Worm (Caenorhabditis elegans): Measurements from ENCODE around the gene lys-8.

lys-8 gene

DNA sequence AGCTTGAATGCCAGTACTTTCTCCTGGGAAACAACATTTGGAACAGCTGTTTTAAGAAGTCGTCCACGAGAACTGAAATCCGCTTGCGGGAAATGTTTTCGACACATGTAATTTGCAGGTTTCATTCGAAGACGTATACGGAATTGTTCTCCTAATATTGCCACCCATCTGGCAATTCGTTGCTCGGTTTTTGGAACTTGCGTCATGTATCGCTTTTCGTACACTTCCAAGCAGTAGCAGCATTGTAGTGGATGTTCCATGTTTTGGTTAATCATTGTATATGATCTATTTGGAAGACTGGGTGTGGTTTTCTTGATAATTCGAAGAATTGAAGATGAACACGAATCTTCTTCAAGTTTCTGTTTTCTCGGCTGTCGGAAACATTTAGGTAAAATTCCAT lies 1.8 kb downstream of the lys-8 start:
- TF ChIP-seq efl-3 (GFP tag; optimal IDR thresholded peaks at IDR 0.05) (no peak), sox-4 (tag; optimal IDR thresholded peaks at IDR 0.05) (no peak), blmp-1 (tag; optimal IDR thresholded peaks at IDR 0.05) (no peak), ceh-63 (GFP tag; optimal IDR thresholded peaks at IDR 0.05) (no peak), unc-30 (tag; optimal IDR thresholded peaks at IDR 0.05) (no peak), lin-14 (GFP tag; optimal IDR thresholded peaks at IDR 0.05) (no peak), pag-3 (tag; optimal IDR thresholded peaks at IDR 0.05; ENCODE audit: borderline replicate concordance, insufficient read depth) (no peak), alr-1 (tag; optimal IDR thresholded peaks at IDR 0.05; ENCODE audit: borderline replicate concordance) (no peak), vab-15 (tag; optimal IDR thresholded peaks at IDR 0.05) (no peak), mef-2 (tag; optimal IDR thresholded peaks at IDR 0.05) (no peak), lin-13 (GFP tag; optimal IDR thresholded peaks at IDR 0.05) (no peak), unc-130 (tag; optimal IDR thresholded peaks at IDR 0.05) (no peak), hlh-4 (tag; optimal IDR thresholded peaks at IDR 0.05) (no peak), nhr-90 (tag; optimal IDR thresholded peaks at IDR 0.05; ENCODE audit: poor library complexity) (no peak)

DNA sequence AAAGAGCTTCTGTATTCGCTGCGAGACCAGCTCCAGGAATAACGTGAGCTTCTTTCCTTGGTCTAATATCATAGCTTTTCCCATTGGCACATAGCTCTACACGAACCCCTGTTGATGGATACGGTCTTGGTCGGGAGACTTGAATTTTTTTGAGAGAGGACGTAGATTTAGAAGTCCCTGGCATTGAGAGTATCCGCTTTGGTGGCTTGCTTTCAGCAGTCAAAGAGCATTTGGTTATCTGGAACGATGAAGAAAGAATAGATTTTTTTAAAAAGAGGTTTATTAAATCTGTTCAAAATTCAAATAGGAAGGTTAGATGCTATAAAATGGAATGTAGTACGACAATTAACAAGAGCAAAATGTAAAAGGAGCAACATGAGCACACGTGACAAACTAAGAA lies 3.7 kb downstream of the lys-8 start, which contains the start of gene C17G10.13:
Gene C17G10.13 (minus strand): TSS at position 101 of the 400 bp plus-strand sequence.
- no peak for TF ChIP-seq Y116A8C.19 (tag; optimal IDR thresholded peaks at IDR 0.05; ENCODE audit: borderline replicate concordance)
- TF ChIP-seq elt-2 (tag; optimal IDR thresholded peaks at IDR 0.05), result no peak
- TF ChIP-seq ets-5 (GFP tag; IDR thresholded peaks at IDR 0.05), result no peak
- TF ChIP-seq nhr-84 (tag; optimal IDR thresholded peaks at IDR 0.05), result no peak
- TF ChIP-seq unc-62 (GFP tag; optimal IDR thresholded peaks at IDR 0.05), result no peak
- no peak for TF ChIP-seq zag-1 (tag; optimal IDR thresholded peaks at IDR 0.05)
- no peak for TF ChIP-seq nhr-47 (tag; optimal IDR thresholded peaks at IDR 0.05)
- TF ChIP-seq blmp-1 (tag; optimal IDR thresholded peaks at IDR 0.05), result no peak
- TF ChIP-seq alr-1 (tag; optimal IDR thresholded peaks at IDR 0.05; ENCODE audit: borderline replicate concordance), result no peak
- no peak for TF ChIP-seq C34B4.2 (tag; optimal IDR thresholded peaks at IDR 0.05)
- TF ChIP-seq nhr-19 (GFP tag; conservative IDR thresholded peaks at IDR 0.05), result no peak
- no peak for TF ChIP-seq unc-86 (tag; optimal IDR thresholded peaks at IDR 0.05)
- TF ChIP-seq egl-13 (tag; optimal IDR thresholded peaks at IDR 0.05), result no peak
- no peak for TF ChIP-seq ztf-11 (tag; optimal IDR thresholded peaks at IDR 0.05)

DNA sequence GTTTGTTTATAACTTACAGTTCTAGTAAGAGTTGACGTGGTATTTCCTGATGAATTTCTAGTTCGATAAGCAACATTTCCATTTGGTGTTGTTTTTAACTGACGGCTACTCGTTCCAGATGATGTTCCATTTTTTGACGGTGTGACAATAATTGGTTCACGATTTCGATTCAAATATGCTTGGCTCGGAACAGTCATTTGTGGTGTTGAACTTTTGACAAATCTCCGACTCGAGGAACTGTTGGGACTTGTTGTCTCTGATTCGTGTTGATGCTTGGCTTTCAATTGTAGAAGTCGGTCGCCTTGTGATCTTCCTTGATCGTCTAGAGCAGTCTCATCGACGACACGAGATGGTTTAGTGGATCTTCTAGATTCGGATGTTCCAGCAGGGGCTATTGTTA lies 5.6 kb downstream of the lys-8 start:
- no peak for TF ChIP-seq pax-3 (tag; optimal IDR thresholded peaks at IDR 0.05)
- TF ChIP-seq nhr-85 (tag), result peak; percentile 52
- no peak for TF ChIP-seq egl-27 (tag; optimal IDR thresholded peaks at IDR 0.05)
- TF ChIP-seq ets-5 (GFP tag; IDR thresholded peaks at IDR 0.05), result no peak
- TF ChIP-seq efl-1 (optimal IDR thresholded peaks at IDR 0.05), result no peak
- TF ChIP-seq efl-1 (GFP tag; optimal IDR thresholded peaks at IDR 0.05 in 1 of 2), result peak in 1 of 2 experiments; percentile 82

DNA sequence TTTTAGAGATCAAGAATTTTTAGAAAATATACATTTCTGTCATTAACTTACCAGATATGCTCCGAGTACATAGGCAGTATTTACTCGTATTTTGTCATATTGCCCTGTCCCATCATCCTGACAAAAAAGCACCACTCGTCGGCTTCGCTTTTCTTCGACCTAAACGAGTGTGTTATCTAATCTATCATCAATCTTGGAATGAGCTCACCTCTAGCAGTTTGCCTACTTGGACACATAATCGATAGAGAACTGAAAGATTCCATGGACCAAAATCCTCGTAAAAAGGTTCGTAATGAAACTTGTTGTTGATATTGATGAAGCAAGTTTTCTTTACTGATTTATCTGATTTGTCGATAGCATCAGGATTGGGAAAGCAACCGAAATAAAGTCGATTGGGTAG lies 6.9 kb downstream of the lys-8 start:
- peak; percentile 72 for TF ChIP-seq nhr-85 (tag)
- TF ChIP-seq mab-9 (GFP tag; IDR thresholded peaks at IDR 0.05), result no peak

DNA sequence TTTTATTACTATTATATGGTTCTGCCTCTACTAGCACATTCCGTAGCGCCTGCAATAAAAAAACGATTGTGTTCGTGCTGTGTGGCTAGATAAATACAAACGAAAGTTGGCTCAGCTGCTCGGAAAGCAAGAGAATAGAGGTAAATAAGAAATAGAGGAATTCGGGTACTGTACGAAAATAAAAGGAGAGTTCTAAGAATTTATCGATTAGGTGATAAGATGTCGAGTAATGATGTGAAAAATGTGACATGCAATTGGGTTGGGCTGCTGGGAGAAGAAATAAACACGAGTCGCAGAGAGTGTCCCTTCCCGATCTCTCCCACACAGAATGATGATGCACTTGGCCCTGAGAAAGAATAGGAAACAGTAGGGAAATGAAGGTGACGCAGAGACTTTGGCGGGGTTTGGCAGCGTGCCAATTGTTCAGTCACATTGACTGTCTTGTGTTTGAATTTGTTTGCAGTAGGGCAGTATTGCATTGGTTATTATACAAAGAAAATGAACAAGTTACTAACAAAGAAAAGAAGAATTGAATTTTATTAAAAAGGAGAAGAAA lies 7.5 kb downstream of the lys-8 start, which contains the start of gene cdc-14:
Gene cdc-14 (minus strand): TSS at position 51 of the 556 bp plus-strand sequence.
- TF ChIP-seq dsc-1 (tag; optimal IDR thresholded peaks at IDR 0.05), result no peak
- peak; percentile 57 for TF ChIP-seq xbp-1 (tag; optimal IDR thresholded peaks at IDR 0.05)
- peak; percentile 8 for TF ChIP-seq lin-39 (tag; optimal IDR thresholded peaks at IDR 0.05)
- peak; percentile 57 for TF ChIP-seq lir-3 (tag; optimal IDR thresholded peaks at IDR 0.05; ENCODE audit: poor library complexity)
- peak; percentile 64 for TF ChIP-seq blmp-1 (tag; optimal IDR thresholded peaks at IDR 0.05)
- peak; percentile 91 for TF ChIP-seq nhr-20 (tag; optimal IDR thresholded peaks at IDR 0.05)
- TF ChIP-seq dpl-1 (GFP tag; optimal IDR thresholded peaks at IDR 0.05), result peak; percentile 72 to 81 (median 77)
- peak; percentile 39 for TF ChIP-seq F16B12.6 (tag; optimal IDR thresholded peaks at IDR 0.05)
- TF ChIP-seq nhr-28 (tag; optimal IDR thresholded peaks at IDR 0.05), result no peak
- peak; percentile 80 for TF ChIP-seq rnt-1 (tag; optimal IDR thresholded peaks at IDR 0.05)
- peak; percentile 77 to 80 for TF ChIP-seq lsy-2 (tag; optimal IDR thresholded peaks at IDR 0.05)
- peak; percentile 61 for TF ChIP-seq nhr-47 (tag; optimal IDR thresholded peaks at IDR 0.05)
- TF ChIP-seq pag-3 (tag; optimal IDR thresholded peaks at IDR 0.05; ENCODE audit: borderline replicate concordance, insufficient read depth), result peak; percentile 98
- TF ChIP-seq mab-9 (GFP tag; IDR thresholded peaks at IDR 0.05), result 0 out of 2 replicates have a peak, but pooled peaks have one; percentile 28
- peak; percentile 90 for TF ChIP-seq nhr-71 (tag; optimal IDR thresholded peaks at IDR 0.05)
- peak; percentile 81 for TF ChIP-seq snpc-4 (tag; optimal IDR thresholded peaks at IDR 0.05)
- no peak for TF ChIP-seq efl-3 (GFP tag; optimal IDR thresholded peaks at IDR 0.05)
- TF ChIP-seq ztf-11 (tag; optimal IDR thresholded peaks at IDR 0.05), result no peak
- no peak for TF ChIP-seq Y116A8C.19 (tag; optimal IDR thresholded peaks at IDR 0.05; ENCODE audit: borderline replicate concordance)
